Fruit fly (Drosophila melanogaster): ENCODE data around the gene dpr16.

The dpr16 gene

DNA sequence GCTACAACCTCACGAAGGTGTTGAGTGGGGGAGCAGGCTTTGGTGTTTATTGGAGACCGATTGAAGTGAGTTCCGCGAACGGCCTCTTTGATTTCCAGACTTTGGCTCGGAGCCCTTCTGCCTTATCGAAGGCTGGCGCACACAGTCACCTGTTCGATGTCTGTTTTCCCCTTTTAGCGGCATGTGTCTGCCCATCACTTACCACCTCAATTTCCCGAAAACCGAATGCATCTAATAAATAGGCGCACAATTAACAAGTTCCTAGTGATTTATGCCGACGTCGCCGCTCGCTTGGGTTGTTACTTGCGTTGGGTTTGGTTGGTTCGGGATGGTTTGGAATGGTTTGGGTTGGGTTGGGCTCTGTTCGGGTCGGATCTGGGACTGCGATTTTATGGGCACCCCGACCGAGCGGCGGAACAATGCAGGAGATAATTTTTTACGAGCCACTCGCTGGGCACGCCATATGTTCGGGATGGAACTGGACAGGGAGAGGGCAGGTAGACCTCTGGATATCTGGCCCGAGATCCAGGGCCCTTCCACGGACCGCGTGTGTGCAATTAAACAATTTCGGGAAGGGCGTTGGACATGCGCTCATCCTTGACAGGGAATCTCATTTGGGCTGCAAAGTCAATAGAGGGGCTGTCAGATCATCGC lies 41.0 kb upstream of the dpr16 start (continued):
- TF ChIP-seq HLHmδ (GFP tag; optimal IDR thresholded peaks at IDR 0.05), result peak; percentile 64
- TF ChIP-seq Drgx (GFP tag; IDR thresholded peaks at IDR 0.05), result 0 out of 2 replicates have a peak, but pooled peaks have one; percentile 7
- TF ChIP-seq CG12299 (tag; optimal IDR thresholded peaks at IDR 0.05), result no peak
- no peak for TF ChIP-seq cg (GFP tag; optimal IDR thresholded peaks at IDR 0.05)
- TF ChIP-seq NfI (GFP tag; optimal IDR thresholded peaks at IDR 0.05), result no peak
- peak; percentile 73 for TF ChIP-seq sens (GFP tag)
- TF ChIP-seq nerfin-2 (GFP tag; IDR thresholded peaks at IDR 0.05; ENCODE audit: partially characterized antibody), result no peak
- no peak for TF ChIP-seq CG17829 (tag; optimal IDR thresholded peaks at IDR 0.05)
- no peak for TF ChIP-seq CG10274 (GFP tag; optimal IDR thresholded peaks at IDR 0.05)
- no peak for TF ChIP-seq H15 (GFP tag; IDR thresholded peaks at IDR 0.05)
- no peak for TF ChIP-seq Oaz (GFP tag; IDR thresholded peaks at IDR 0.05)
- TF ChIP-seq CG7745 (tag; optimal IDR thresholded peaks at IDR 0.05), result peak; percentile 60
- TF ChIP-seq ind (GFP tag; optimal IDR thresholded peaks at IDR 0.05), result no peak
- peak; percentile 83 for TF ChIP-seq CG15479 (GFP tag; optimal IDR thresholded peaks at IDR 0.05)
- TF ChIP-seq Hmx (GFP tag; optimal IDR thresholded peaks at IDR 0.05), result no peak
- TF ChIP-seq Rx (GFP tag; IDR thresholded peaks at IDR 0.05), result no peak
- TF ChIP-seq lbe (GFP tag; optimal IDR thresholded peaks at IDR 0.05), result no peak
- TF ChIP-seq Hr39 (optimal IDR thresholded peaks at IDR 0.05), result no peak
- TF ChIP-seq stc (GFP tag; IDR thresholded peaks at IDR 0.05), result no peak
- no peak for TF ChIP-seq CG9797 (GFP tag; optimal IDR thresholded peaks at IDR 0.05)
- no peak for TF ChIP-seq chn (GFP tag; optimal IDR thresholded peaks at IDR 0.05)
- TF ChIP-seq emc (GFP tag; optimal IDR thresholded peaks at IDR 0.05), result no peak

DNA sequence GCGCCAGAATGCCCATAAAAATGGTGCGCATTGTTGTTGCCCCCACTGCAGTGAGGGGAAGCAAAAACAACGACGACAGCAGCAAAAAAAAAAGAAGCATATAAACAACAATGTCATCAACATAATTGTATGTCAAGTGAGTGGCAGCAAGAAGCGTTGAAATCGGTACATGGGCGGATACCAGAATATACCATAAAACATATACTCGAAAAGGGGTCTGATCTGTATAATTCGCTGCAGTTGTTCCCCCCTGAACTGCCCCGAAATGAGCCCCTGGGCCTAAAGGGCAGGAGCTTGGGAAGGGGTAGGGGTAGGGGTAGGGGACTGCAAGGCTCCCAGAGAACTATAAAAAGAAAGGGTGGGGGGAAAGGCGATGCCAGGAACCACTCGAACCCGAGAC lies 38.8 kb upstream of the dpr16 start:
- TF ChIP-seq CG32772 (GFP tag; IDR thresholded peaks at IDR 0.05) (0 out of 2 replicates have a peak, but pooled peaks have one; percentile 22), nom (GFP tag; optimal IDR thresholded peaks at IDR 0.05) (peak; percentile 84), CG10979 (tag; optimal IDR thresholded peaks at IDR 0.05) (peak; percentile 3), zf30C (GFP tag; optimal IDR thresholded peaks at IDR 0.05) (no peak), ac (GFP tag; optimal IDR thresholded peaks at IDR 0.05) (no peak), gem (tag; optimal IDR thresholded peaks at IDR 0.05) (peak; percentile 22), maf-S (GFP tag; optimal IDR thresholded peaks at IDR 0.05) (no peak), Optix (GFP tag; IDR thresholded peaks at IDR 0.05) (0 out of 3 replicates have a peak, but pooled peaks have one; percentile 28), Drgx (GFP tag; IDR thresholded peaks at IDR 0.05) (peak; percentile 23; the same call in 1 of the 2 replicates), CG18262 (tag; optimal IDR thresholded peaks at IDR 0.05) (peak; percentile 9), gsb-n (tag; optimal IDR thresholded peaks at IDR 0.05) (peak; percentile 5), salm (tag; optimal IDR thresholded peaks at IDR 0.05) (no peak), dmrt11E (tag; optimal IDR thresholded peaks at IDR 0.05) (peak; percentile 30), CG15696 (tag; optimal IDR thresholded peaks at IDR 0.05) (peak; percentile 50), Nf-YA (GFP tag; IDR thresholded peaks at IDR 0.05) (0 out of 2 replicates have a peak, but pooled peaks have one; percentile 22), HLH54F (GFP tag; optimal IDR thresholded peaks at IDR 0.05) (no peak), crol (GFP tag; IDR thresholded peaks at IDR 0.05) (peak; percentile 82), sqz (GFP tag; optimal IDR thresholded peaks at IDR 0.05) (peak; percentile 39), CG17361 (GFP tag; IDR thresholded peaks at IDR 0.05) (0 out of 3 replicates have a peak, but pooled peaks have one; percentile 17), Dbx (GFP tag; IDR thresholded peaks at IDR 0.05) (no peak), Camta (GFP tag; optimal IDR thresholded peaks at IDR 0.05) (no peak), ken (GFP tag; IDR thresholded peaks at IDR 0.05) (0 out of 3 replicates have a peak, but pooled peaks have one; percentile 34), CG17328 (GFP tag; IDR thresholded peaks at IDR 0.05) (no peak), CG4404 (GFP tag; IDR thresholded peaks at IDR 0.05) (0 out of 2 replicates have a peak, but pooled peaks have one; percentile 17), Gug (GFP tag; IDR thresholded peaks at IDR 0.05) (peak; percentile 16; the same call in 1 of the 4 replicates), CG7745 (tag; optimal IDR thresholded peaks at IDR 0.05) (no peak), CG5953 (GFP tag; IDR thresholded peaks at IDR 0.05) (no peak), Abd-B (GFP tag; optimal IDR thresholded peaks at IDR 0.05) (peak; percentile 5), CG2712 (tag; optimal IDR thresholded peaks at IDR 0.05) (peak; percentile 17), CG34422 (GFP tag; IDR thresholded peaks at IDR 0.05) (0 out of 3 replicates have a peak, but pooled peaks have one; percentile 26)

Data from whole organism, embryonic.